Fruit fly (Drosophila melanogaster) S2 (cell line): ENCODE measurements around the gene Dpp10.

Source experiments
- CG8478 ChIP-seq: fragments of >200 bp; optimal IDR thresholded peaks from 2 replicates; lab custom pipeline; 2018
- CTCF ChIP-seq, 2 experiments: fragments of >200 bp; optimal IDR thresholded peaks; 2 replicates each; lab custom pipeline; 2018

DNA sequence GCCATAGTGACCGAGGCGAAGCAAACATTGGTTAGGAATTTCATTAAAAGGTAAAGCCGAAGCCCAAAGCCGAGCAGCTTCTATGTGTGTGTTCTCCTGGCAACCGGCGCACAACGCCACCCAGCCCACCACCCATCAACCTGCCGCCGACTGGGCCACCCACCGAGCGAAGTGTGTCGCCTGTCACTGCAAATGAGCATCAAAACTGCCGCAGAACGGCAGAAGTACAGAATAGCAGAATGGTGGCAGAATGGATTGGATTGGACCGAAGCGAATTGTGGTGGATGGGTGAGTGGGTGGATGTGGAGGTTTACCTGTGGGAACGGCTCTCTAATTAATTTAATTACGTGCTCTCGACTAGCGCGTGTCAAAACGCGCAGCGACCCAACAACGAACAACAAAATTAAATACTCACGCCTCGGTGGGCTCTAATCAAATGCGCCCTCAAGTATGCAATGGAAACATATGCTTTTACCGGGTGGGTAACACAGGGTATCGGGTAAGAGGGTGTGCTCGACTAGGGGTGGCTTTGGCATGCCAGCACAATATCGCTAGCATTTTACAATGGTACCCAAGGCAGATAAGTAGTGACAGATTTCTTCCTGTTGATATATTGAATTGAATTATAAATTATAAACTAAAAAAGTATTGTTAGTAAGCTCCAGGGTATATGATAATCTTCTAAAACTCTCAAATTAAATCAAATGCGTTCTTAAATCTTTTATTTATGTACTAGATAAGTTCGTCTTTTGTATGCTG lies 61.1 kb downstream of the Dpp10 start:
- TF ChIP-seq CG8478 (lab: Kevin White, UChicago): no peak
- no peak for TF ChIP-seq CTCF (optimal IDR thresholded peaks at IDR 0.05; lab: Kevin White, UChicago)
